Fruit fly (Drosophila melanogaster) whole organism, adult: ENCODE measurements around the gene Rbcn-3B.

Source experiments
- CG12768 ChIP-seq: fragments of 200-800 bp; sonication (Bioruptor generic); optimal IDR thresholded peaks from 2 replicates; lab custom pipeline; 2017; ENCODE audit warnings: missing biosample characterization, missing genetic modification characterization, mild to moderate bottlenecking, moderate library complexity, missing genetic modification reagents
- CG1620 ChIP-seq: fragments of 200-800 bp; sonication (Bioruptor generic); optimal IDR thresholded peaks from 2 replicates; lab custom pipeline; 2016; ENCODE audit warnings: missing biosample characterization, missing genetic modification characterization
- CG33017 ChIP-seq: fragments of 200-800 bp; sonication (Bioruptor generic); optimal IDR thresholded peaks from 2 replicates; lab custom pipeline; 2018; ENCODE audit warnings: missing biosample characterization, mild to moderate bottlenecking, missing genetic modification characterization, moderate library complexity
- CG7101 ChIP-seq: fragments of 200-800 bp; sonication (Bioruptor generic); optimal IDR thresholded peaks from 2 replicates; lab custom pipeline; 2018; ENCODE audit warnings: missing biosample characterization, mild to moderate bottlenecking, missing genetic modification characterization, moderate library complexity
- Clk ChIP-seq: fragments of 200-800 bp; sonication (Bioruptor generic); optimal IDR thresholded peaks from 2 replicates; lab custom pipeline; 2017; ENCODE audit warnings: missing biosample characterization, missing genetic modification characterization
- Crg-1 ChIP-seq: fragments of 200-800 bp; sonication (Bioruptor generic); optimal IDR thresholded peaks from 2 replicates; lab custom pipeline; 2016; ENCODE audit warnings: missing biosample characterization, missing genetic modification characterization
- Hr96 ChIP-seq: fragments of 200-800 bp; sonication (Bioruptor generic); optimal IDR thresholded peaks from 2 replicates; lab custom pipeline; 2016; ENCODE audit warnings: missing biosample characterization, missing genetic modification characterization
- Mnt ChIP-seq: fragments of 200-800 bp; sonication (Bioruptor generic); optimal IDR thresholded peaks from 2 replicates; lab custom pipeline; 2016; ENCODE audit warnings: missing biosample characterization, mild to moderate bottlenecking, missing genetic modification characterization
- bab1 ChIP-seq: fragments of 200-800 bp; sonication (Bioruptor generic); optimal IDR thresholded peaks from 3 replicates; lab custom pipeline; 2019; ENCODE audit warnings: missing biosample characterization, mild to moderate bottlenecking, missing genetic modification characterization, moderate library complexity
- cic ChIP-seq: fragments of 200-800 bp; sonication (Bioruptor generic); optimal IDR thresholded peaks from 2 replicates; lab custom pipeline; 2017; ENCODE audit warnings: missing biosample characterization, mild to moderate bottlenecking, missing genetic modification characterization, moderate library complexity
- cnc ChIP-seq, 2 experiments: fragments of >200 bp; optimal IDR thresholded peaks; 2 replicates each; lab custom pipeline; 2017
- kay ChIP-seq: fragments of 200-800 bp; sonication (Bioruptor generic); peaks from one replicate; lab custom pipeline; 2016; ENCODE audit warnings: missing biosample characterization, missing genetic modification characterization, borderline replicate concordance
- pad ChIP-seq: fragments of 200-800 bp; sonication (Bioruptor generic); optimal IDR thresholded peaks from 3 replicates; lab custom pipeline; 2017; ENCODE audit warnings: missing biosample characterization, missing genetic modification characterization, mild to moderate bottlenecking, moderate library complexity, missing genetic modification reagents
- tj ChIP-seq: fragments of 200-800 bp; sonication (Bioruptor generic); optimal IDR thresholded peaks from 3 replicates; lab custom pipeline; 2017; ENCODE audit warnings: missing biosample characterization, mild to moderate bottlenecking, missing genetic modification characterization, moderate library complexity

DNA sequence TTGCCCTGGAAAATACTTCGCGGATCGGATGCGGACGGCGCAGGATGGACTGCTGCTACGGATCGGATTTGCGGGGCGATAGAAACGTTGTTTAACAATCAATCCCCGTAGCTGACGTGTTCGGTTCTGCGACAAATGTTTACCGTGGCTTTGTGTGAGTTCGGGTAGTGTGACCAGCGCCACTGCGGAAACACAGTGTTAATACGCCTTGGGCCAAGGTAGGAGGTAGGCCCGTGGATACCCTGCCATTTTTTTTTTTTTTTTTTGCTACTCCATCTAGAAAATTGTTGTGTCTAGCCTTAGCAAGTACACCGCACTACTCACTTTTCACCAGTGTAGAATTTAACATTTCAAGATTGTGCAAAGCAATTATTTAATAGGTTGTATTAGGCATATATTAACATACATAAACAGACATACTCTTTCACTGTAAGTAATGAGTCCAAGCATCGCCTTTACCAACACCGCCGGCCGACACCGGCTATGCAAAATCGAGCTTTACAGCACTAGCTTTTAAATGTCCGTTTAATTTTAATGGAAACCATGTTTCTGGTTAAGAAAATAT, 47.0 kb upstream of the Rbcn-3B start, which contains the start of gene deltaCOP:
- TF ChIP-seq CG1620 (GFP tag; lab: Kevin White, UChicago) (peak; percentile 94), pad (GFP tag; lab: Kevin White, UChicago) (peak; percentile 82), cic (GFP tag; lab: Kevin White, UChicago) (peak; percentile 35), tj (GFP tag; lab: Kevin White, UChicago) (peak; percentile 67), Mnt (GFP tag; lab: Kevin White, UChicago) (peak; percentile 90), Clk (GFP tag; lab: Kevin White, UChicago) (peak; percentile 6), kay (GFP tag; lab: Kevin White, UChicago) (no peak), CG12768 (GFP tag; lab: Kevin White, UChicago) (peak; percentile 71), CG7101 (tag; lab: Kevin White, UChicago) (peak; percentile 86), cnc (optimal IDR thresholded peaks at IDR 0.05; lab: Kevin White, UChicago) (no peak), Crg-1 (GFP tag; lab: Kevin White, UChicago) (peak; percentile 96), bab1 (GFP tag; lab: Kevin White, UChicago) (peak; percentile 75), CG33017 (tag; lab: Kevin White, UChicago) (peak; percentile 61), Hr96 (GFP tag; lab: Kevin White, UChicago) (no peak)
